Fruit fly (Drosophila melanogaster) whole organism, embryonic: Measurements from ENCODE around the gene CG3448.
A peak's percentile ranks its signal among the peaks of the same experiment; 100 is the strongest.

Experiments used
- CG11560 ChIP-seq: fragments of 200-800 bp; sonication (Bioruptor generic); IDR thresholded peaks from 3 replicates; pipeline ENCODE4 v1.3.6; 2022; ENCODE audit warnings: missing biosample characterization, missing genetic modification characterization
- CG12299 ChIP-seq: fragments of 200-800 bp; sonication (Bioruptor generic); optimal IDR thresholded peaks from 2 replicates; lab custom pipeline; 2018; ENCODE audit warnings: missing biosample characterization, mild to moderate bottlenecking, missing genetic modification characterization
- CG13624 ChIP-seq: fragments of 200-800 bp; sonication (Bioruptor generic); optimal IDR thresholded peaks from 2 replicates; lab custom pipeline; 2016; ENCODE audit warnings: missing biosample characterization, missing genetic modification characterization
- CG14441 ChIP-seq: fragments of 200-800 bp; sonication (Bioruptor generic); IDR thresholded peaks from 2 replicates; pipeline ENCODE4 v1.3.6; 2022; ENCODE audit warnings: missing biosample characterization, missing genetic modification characterization
- CG15479 ChIP-seq: fragments of 200-800 bp; sonication (Bioruptor generic); optimal IDR thresholded peaks from 3 replicates; lab custom pipeline; 2019; ENCODE audit warnings: missing biosample characterization, mild to moderate bottlenecking, missing genetic modification characterization, moderate library complexity
- CG15514 ChIP-seq: fragments of 200-800 bp; sonication (Bioruptor generic); optimal IDR thresholded peaks from 3 replicates; lab custom pipeline; 2017; ENCODE audit warnings: missing biosample characterization, missing genetic modification characterization, mild to moderate bottlenecking, moderate library complexity, missing genetic modification reagents
- CG16863 ChIP-seq: fragments of 200-800 bp; sonication (Bioruptor generic); optimal IDR thresholded peaks from 3 replicates; lab custom pipeline; 2016; ENCODE audit warnings: missing biosample characterization, missing genetic modification characterization
- CG1832 ChIP-seq: fragments of 200-800 bp; sonication (Bioruptor generic); optimal IDR thresholded peaks from 2 replicates; lab custom pipeline; 2017; ENCODE audit warnings: missing biosample characterization, mild to moderate bottlenecking, missing genetic modification characterization, inconsistent platforms
- CG2202 ChIP-seq: fragments of 200-800 bp; sonication (Bioruptor generic); optimal IDR thresholded peaks from 2 replicates; lab custom pipeline; 2018; ENCODE audit warnings: missing biosample characterization, mild to moderate bottlenecking, missing genetic modification characterization
- CG3065 ChIP-seq: fragments of 200-800 bp; sonication (Bioruptor generic); optimal IDR thresholded peaks from 2 replicates; lab custom pipeline; 2016; ENCODE audit warnings: missing biosample characterization, missing genetic modification characterization
- CG32772 ChIP-seq: fragments of 200-800 bp; sonication (Bioruptor generic); IDR thresholded peaks from 2 replicates; pipeline ENCODE4 v1.3.6; 2022; ENCODE audit warnings: missing biosample characterization, missing genetic modification characterization
- CG6654 ChIP-seq: fragments of 200-800 bp; sonication (Bioruptor generic); optimal IDR thresholded peaks from 2 replicates; lab custom pipeline; 2017; ENCODE audit warnings: missing biosample characterization, mild to moderate bottlenecking, missing genetic modification characterization
- CG6689 ChIP-seq: fragments of 200-800 bp; sonication (Bioruptor generic); IDR thresholded peaks from 2 replicates; pipeline ENCODE4 v1.3.6; 2022; ENCODE audit warnings: missing biosample characterization, missing genetic modification characterization
- CG7963 ChIP-seq: fragments of 200-800 bp; sonication (Bioruptor generic); IDR thresholded peaks from 3 replicates; pipeline ENCODE4 v1.3.6; 2022; ENCODE audit warnings: missing biosample characterization, missing genetic modification characterization; ENCODE audit not compliant: partially characterized antibody
- CG8765 ChIP-seq: fragments of 200-800 bp; sonication (Bioruptor generic); IDR thresholded peaks from 2 replicates; pipeline ENCODE4 v1.3.6; 2022; ENCODE audit warnings: missing biosample characterization, missing genetic modification characterization
- CG9215 ChIP-seq: fragments of 200-800 bp; sonication (Bioruptor generic); IDR thresholded peaks from 2 replicates; pipeline ENCODE4 v1.3.6; 2022; ENCODE audit warnings: missing biosample characterization, missing genetic modification characterization
- CG9609 ChIP-seq: fragments of 200-800 bp; sonication (Bioruptor generic); optimal IDR thresholded peaks from 3 replicates; lab custom pipeline; 2016; ENCODE audit warnings: missing biosample characterization, missing genetic modification characterization
- CG9797 ChIP-seq: fragments of 200-800 bp; sonication (Bioruptor generic); optimal IDR thresholded peaks from 3 replicates; lab custom pipeline; 2018; ENCODE audit warnings: missing biosample characterization, mild to moderate bottlenecking, missing genetic modification characterization
- Eip74EF ChIP-seq, 2 experiments: fragments of 200-800 bp in 1 of 2; fragments of >200 bp in 1 of 2; sonication (Bioruptor generic) in 1 of 2; optimal IDR thresholded peaks; 2 replicates each; lab custom pipeline; 2017 to 2019; ENCODE audit warnings: missing biosample characterization in 2 of 2, missing genetic modification characterization in 2 of 2, mild to moderate bottlenecking in 1 of 2, moderate library complexity in 1 of 2
- Fer2 ChIP-seq: fragments of 200-800 bp; sonication (Bioruptor generic); optimal IDR thresholded peaks from 2 replicates; lab custom pipeline; 2018; ENCODE audit warnings: missing biosample characterization, mild to moderate bottlenecking, missing genetic modification characterization, moderate library complexity
- HHEX ChIP-seq: fragments of 200-800 bp; sonication (Bioruptor generic); optimal IDR thresholded peaks from 3 replicates; lab custom pipeline; 2017; ENCODE audit warnings: missing biosample characterization, mild to moderate bottlenecking, missing genetic modification characterization, missing genetic modification reagents
- HLHmδ ChIP-seq: fragments of 200-800 bp; sonication (Bioruptor generic); optimal IDR thresholded peaks from 2 replicates; lab custom pipeline; 2018; ENCODE audit warnings: missing biosample characterization, mild to moderate bottlenecking, missing genetic modification characterization, moderate library complexity
- Hmr ChIP-seq: fragments of 200-800 bp; sonication (Bioruptor generic); optimal IDR thresholded peaks from 3 replicates; lab custom pipeline; 2017; ENCODE audit warnings: mild to moderate bottlenecking, missing biosample characterization, missing genetic modification reagents, missing genetic modification characterization
- Hr3 ChIP-seq: fragments of 200-800 bp; sonication (Bioruptor generic); optimal IDR thresholded peaks from 3 replicates; lab custom pipeline; 2016; ENCODE audit warnings: missing biosample characterization, missing genetic modification characterization
- Jarid2 ChIP-seq: fragments of 200-800 bp; sonication (Bioruptor generic); optimal IDR thresholded peaks from 3 replicates; lab custom pipeline; 2017; ENCODE audit warnings: mild to moderate bottlenecking, missing biosample characterization, missing genetic modification reagents, missing genetic modification characterization
- MTF-1 ChIP-seq: fragments of 200-800 bp; sonication (Bioruptor generic); optimal IDR thresholded peaks from 2 replicates; lab custom pipeline; 2018; ENCODE audit warnings: missing biosample characterization, mild to moderate bottlenecking, missing genetic modification characterization, borderline replicate concordance
- Mad ChIP-seq: fragments of 200-800 bp; sonication (Bioruptor generic); optimal IDR thresholded peaks from 2 replicates; lab custom pipeline; 2016; ENCODE audit warnings: missing biosample characterization, missing genetic modification characterization
- NC2β ChIP-seq: fragments of 200-800 bp; sonication (Bioruptor generic); optimal IDR thresholded peaks from 2 replicates; lab custom pipeline; 2016; ENCODE audit warnings: missing biosample characterization, missing genetic modification characterization
- NFAT ChIP-seq: fragments of 200-800 bp; sonication (Bioruptor generic); IDR thresholded peaks from 2 replicates; pipeline ENCODE4 v1.3.6; 2022; ENCODE audit warnings: missing biosample characterization, missing genetic modification characterization
- Nf-YA ChIP-seq: fragments of 200-800 bp; sonication (Bioruptor generic); IDR thresholded peaks from 2 replicates; pipeline ENCODE4 v1.3.6; 2022; ENCODE audit warnings: missing biosample characterization, missing genetic modification characterization
- Poxn ChIP-seq: fragments of 200-800 bp; sonication (Bioruptor generic); IDR thresholded peaks from 2 replicates; pipeline ENCODE4 v1.3.6; 2022; ENCODE audit warnings: missing biosample characterization, missing genetic modification characterization
- Ptx1 ChIP-seq: fragments of 200-800 bp; sonication (Bioruptor generic); IDR thresholded peaks from 2 replicates; pipeline ENCODE4 v1.3.6; 2022; ENCODE audit warnings: missing biosample characterization, missing genetic modification characterization
- Sry-δ ChIP-seq: fragments of 200-800 bp; sonication (Bioruptor generic); optimal IDR thresholded peaks from 2 replicates; lab custom pipeline; 2016; ENCODE audit warnings: missing biosample characterization, missing genetic modification characterization
- abd-A ChIP-seq: fragments of 200-800 bp; sonication (Bioruptor generic); optimal IDR thresholded peaks from 3 replicates; lab custom pipeline; 2019; ENCODE audit warnings: missing biosample characterization, mild to moderate bottlenecking, missing genetic modification characterization, moderate library complexity
- en ChIP-seq: fragments of 200-800 bp; sonication (Bioruptor generic); optimal IDR thresholded peaks from 2 replicates; lab custom pipeline; 2016; ENCODE audit warnings: missing biosample characterization, missing genetic modification characterization
- gce ChIP-seq: fragments of 200-800 bp; sonication (Bioruptor generic); IDR thresholded peaks from 3 replicates; pipeline ENCODE4 v1.3.6; 2022; ENCODE audit warnings: missing biosample characterization, missing genetic modification characterization
- grn ChIP-seq: fragments of 200-800 bp; sonication (Bioruptor generic); optimal IDR thresholded peaks from 3 replicates; lab custom pipeline; 2017; ENCODE audit warnings: missing biosample characterization, missing genetic modification characterization
- jing ChIP-seq: fragments of 200-800 bp; sonication (Bioruptor generic); optimal IDR thresholded peaks from 2 replicates; lab custom pipeline; 2018; ENCODE audit warnings: missing biosample characterization, mild to moderate bottlenecking, missing genetic modification characterization
- kni ChIP-seq: fragments of 200-800 bp; sonication (Bioruptor generic); optimal IDR thresholded peaks from 3 replicates; lab custom pipeline; 2017; ENCODE audit warnings: mild to moderate bottlenecking, missing biosample characterization, missing genetic modification reagents, missing genetic modification characterization
- knrl ChIP-seq: fragments of 200-800 bp; sonication (Bioruptor generic); IDR thresholded peaks from 3 replicates; pipeline ENCODE4 v1.3.6; 2022; ENCODE audit warnings: missing biosample characterization, missing genetic modification characterization; ENCODE audit not compliant: partially characterized antibody
- peb ChIP-seq: fragments of 200-800 bp; sonication (Bioruptor generic); IDR thresholded peaks from 2 replicates; pipeline ENCODE4 v1.3.6; 2022; ENCODE audit warnings: missing biosample characterization, missing genetic modification characterization
- rib ChIP-seq: fragments of 200-800 bp; sonication (Bioruptor generic); IDR thresholded peaks from 2 replicates; pipeline ENCODE4 v1.3.6; 2022; ENCODE audit warnings: missing biosample characterization, missing genetic modification characterization
- run ChIP-seq: fragments of 200-800 bp; sonication (Bioruptor generic); optimal IDR thresholded peaks from 3 replicates; lab custom pipeline; 2018; ENCODE audit warnings: missing biosample characterization, mild to moderate bottlenecking, missing genetic modification characterization
- sd ChIP-seq: fragments of 200-800 bp; sonication (Bioruptor generic); optimal IDR thresholded peaks from 3 replicates; lab custom pipeline; 2018; ENCODE audit warnings: missing biosample characterization, mild to moderate bottlenecking, missing genetic modification characterization, moderate library complexity
- sens-2 ChIP-seq: fragments of 200-800 bp; sonication (Bioruptor generic); IDR thresholded peaks from 2 replicates; pipeline ENCODE4 v1.3.6; 2022; ENCODE audit warnings: missing biosample characterization, missing genetic modification characterization
- sim ChIP-seq: fragments of 200-800 bp; sonication (Bioruptor generic); IDR thresholded peaks from 2 replicates; pipeline ENCODE4 v1.3.6; 2022; ENCODE audit warnings: missing biosample characterization, missing genetic modification characterization
- trh ChIP-seq: fragments of 200-800 bp; sonication (Bioruptor generic); optimal IDR thresholded peaks from 2 replicates; lab custom pipeline; 2016; ENCODE audit warnings: missing biosample characterization, missing genetic modification characterization
- vvl ChIP-seq: fragments of 200-800 bp; sonication (Bioruptor generic); IDR thresholded peaks from 2 replicates; pipeline ENCODE4 v1.3.6; 2022; ENCODE audit warnings: missing biosample characterization, missing genetic modification characterization
- yki ChIP-seq: fragments of >200 bp; optimal IDR thresholded peaks from 3 replicates; lab custom pipeline; 2018
- zen ChIP-seq: fragments of 200-800 bp; sonication (Bioruptor generic); optimal IDR thresholded peaks from 3 replicates; lab custom pipeline; 2018; ENCODE audit warnings: missing biosample characterization, mild to moderate bottlenecking, missing genetic modification characterization, moderate library complexity

The CG3448 gene

dm6 chr3L:9426656-9427294 lies 24.6 kb downstream of the CG3448 start, which contains the start of the genes Atat and Shc (continued):
- peak; percentile 100 for TF ChIP-seq NFAT
- peak; percentile 99 for TF ChIP-seq Fer2 (tag; lab: Kevin White, UChicago)
- peak; percentile 100 for TF ChIP-seq Hr3
- peak; percentile 100 for TF ChIP-seq CG32772 (GFP tag; lab: Robert Waterston, UW)
- TF ChIP-seq Nf-YA (GFP tag; lab: Robert Waterston, UW): peak; percentile 99
- TF ChIP-seq CG13624 (GFP tag; lab: Kevin White, UChicago): peak; percentile 100
- peak; percentile 91 for TF ChIP-seq Jarid2 (GFP tag; lab: Kevin White, UChicago)
- TF ChIP-seq abd-A (tag; lab: Kevin White, UChicago): peak; percentile 85
- TF ChIP-seq gce (GFP tag; lab: Robert Waterston, UW): peak; percentile 98
- peak; percentile 99 for TF ChIP-seq CG16863 (GFP tag; lab: Kevin White, UChicago)
- TF ChIP-seq en (GFP tag; lab: Kevin White, UChicago): peak; percentile 98
- TF ChIP-seq kni (GFP tag; lab: Kevin White, UChicago): peak; percentile 85
- peak; percentile 99 for TF ChIP-seq peb (GFP tag; lab: Robert Waterston, UW)
- TF ChIP-seq CG14441: peak; percentile 100
- peak; percentile 87 for TF ChIP-seq grn (GFP tag; lab: Kevin White, UChicago)
- TF ChIP-seq Eip74EF (GFP tag; optimal IDR thresholded peaks at IDR 0.05; lab: Kevin White, UChicago): peak in 1 of 2 experiments; percentile 89
- peak; percentile 96 for TF ChIP-seq CG2202 (tag; lab: Kevin White, UChicago)
- TF ChIP-seq CG11560 (tag; lab: Robert Waterston, UW): peak; percentile 96
- peak; percentile 98 for TF ChIP-seq CG3065 (GFP tag; lab: Kevin White, UChicago)
- TF ChIP-seq CG7963 (GFP tag; lab: Robert Waterston, UW): peak; percentile 64; the same call in 1 of the 3 replicates
- TF ChIP-seq vvl: peak; percentile 99
- TF ChIP-seq rib (GFP tag; lab: Robert Waterston, UW): peak; percentile 99
- TF ChIP-seq CG6689 (GFP tag; lab: Robert Waterston, UW): peak; percentile 99
- TF ChIP-seq trh (GFP tag; lab: Kevin White, UChicago): peak; percentile 99
- TF ChIP-seq CG6654: peak; percentile 94
- TF ChIP-seq knrl (GFP tag; lab: Robert Waterston, UW): peak; percentile 96
- peak; percentile 42 for TF ChIP-seq CG1832 (GFP tag; lab: Kevin White, UChicago)
- TF ChIP-seq CG9215: peak; percentile 100
- peak; percentile 95 for TF ChIP-seq CG12299 (tag; lab: Kevin White, UChicago)
- TF ChIP-seq jing (GFP tag; lab: Kevin White, UChicago): peak; percentile 99
- TF ChIP-seq run (tag; lab: Kevin White, UChicago): peak; percentile 94
- TF ChIP-seq sd: peak; percentile 93
- peak; percentile 99 for TF ChIP-seq Hmr (GFP tag; lab: Kevin White, UChicago)
- TF ChIP-seq MTF-1 (GFP tag; lab: Kevin White, UChicago): peak; percentile 93
- peak; percentile 12 for TF ChIP-seq CG15479 (GFP tag; lab: Kevin White, UChicago)
- TF ChIP-seq Poxn (GFP tag; lab: Robert Waterston, UW): peak; percentile 99
- TF ChIP-seq CG15514 (GFP tag; lab: Kevin White, UChicago): peak; percentile 96
- TF ChIP-seq yki (lab: Kevin White, UChicago): no peak
- TF ChIP-seq Mad (GFP tag; lab: Kevin White, UChicago): peak; percentile 99
- peak; percentile 99 for TF ChIP-seq zen (tag; lab: Kevin White, UChicago)
- peak; percentile 99 for TF ChIP-seq HHEX (GFP tag; lab: Kevin White, UChicago)
- peak; percentile 95 for TF ChIP-seq sim
- peak; percentile 98 for TF ChIP-seq sens-2 (GFP tag; lab: Robert Waterston, UW)
- no peak for TF ChIP-seq HLHmδ (GFP tag; lab: Kevin White, UChicago)
- TF ChIP-seq NC2β: peak; percentile 99
- TF ChIP-seq Sry-δ (GFP tag; lab: Kevin White, UChicago): peak; percentile 100
- peak; percentile 100 for TF ChIP-seq CG9609 (GFP tag; lab: Kevin White, UChicago)
- TF ChIP-seq CG8765: peak; percentile 99
- TF ChIP-seq Ptx1 (GFP tag; lab: Robert Waterston, UW): peak; percentile 100
- peak; percentile 100 for TF ChIP-seq CG9797 (GFP tag; lab: Kevin White, UChicago)
